Fruit fly (Drosophila melanogaster) whole organism, embryonic: Measurements from ENCODE around the gene Mpcp2.

Experiments used
- Asciz ChIP-seq: fragments of 200-800 bp; sonication (Bioruptor generic); optimal IDR thresholded peaks from 2 replicates; lab custom pipeline; 2017; ENCODE audit warnings: missing biosample characterization, mild to moderate bottlenecking, missing genetic modification characterization, missing genetic modification reagents
- Awh ChIP-seq: fragments of 200-800 bp; sonication (Bioruptor generic); IDR thresholded peaks from 2 replicates; pipeline ENCODE4, ENCODE4 v1.3.6; 2022; ENCODE audit warnings: missing biosample characterization, missing genetic modification characterization
- CG10654 ChIP-seq: fragments of 200-800 bp; sonication (Bioruptor generic); optimal IDR thresholded peaks from 2 replicates; lab custom pipeline; 2016; ENCODE audit warnings: missing biosample characterization, missing genetic modification characterization
- CG4707 ChIP-seq: fragments of 200-800 bp; sonication (Bioruptor generic); optimal IDR thresholded peaks from 2 replicates; lab custom pipeline; 2018; ENCODE audit warnings: missing biosample characterization, mild to moderate bottlenecking, missing genetic modification characterization, moderate library complexity
- CTCF ChIP-seq: fragments of 200-800 bp; sonication (Bioruptor generic); optimal IDR thresholded peaks from 2 replicates; lab custom pipeline; 2017; ENCODE audit warnings: missing biosample characterization, mild to moderate bottlenecking, missing genetic modification characterization, moderate library complexity
- Hr39 ChIP-seq: fragments of >200 bp; optimal IDR thresholded peaks from 2 replicates; lab custom pipeline; 2017
- Hr51 ChIP-seq, 2 experiments: fragments of 200-800 bp; sonication (Bioruptor generic); optimal IDR thresholded peaks; 2 replicates in 1 of 2; 3 replicates in 1 of 2; lab custom pipeline; 2016 to 2018; ENCODE audit warnings: missing biosample characterization in 2 of 2, missing genetic modification characterization in 2 of 2, mild to moderate bottlenecking in 1 of 2, moderate library complexity in 1 of 2
- ci ChIP-seq: fragments of 200-800 bp; sonication (Bioruptor generic); IDR thresholded peaks from 3 replicates; pipeline ENCODE4 v1.3.6; 2022; ENCODE audit warnings: missing biosample characterization, missing genetic modification characterization
- gsb-n ChIP-seq: fragments of 200-800 bp; sonication (Bioruptor generic); optimal IDR thresholded peaks from 3 replicates; lab custom pipeline; 2018; ENCODE audit warnings: missing biosample characterization, mild to moderate bottlenecking, missing genetic modification characterization
- jigr1 ChIP-seq: fragments of 200-800 bp; sonication (Bioruptor generic); IDR thresholded peaks from 3 replicates; pipeline ENCODE4 v1.3.6; 2022; ENCODE audit warnings: missing biosample characterization, missing genetic modification characterization

DNA sequence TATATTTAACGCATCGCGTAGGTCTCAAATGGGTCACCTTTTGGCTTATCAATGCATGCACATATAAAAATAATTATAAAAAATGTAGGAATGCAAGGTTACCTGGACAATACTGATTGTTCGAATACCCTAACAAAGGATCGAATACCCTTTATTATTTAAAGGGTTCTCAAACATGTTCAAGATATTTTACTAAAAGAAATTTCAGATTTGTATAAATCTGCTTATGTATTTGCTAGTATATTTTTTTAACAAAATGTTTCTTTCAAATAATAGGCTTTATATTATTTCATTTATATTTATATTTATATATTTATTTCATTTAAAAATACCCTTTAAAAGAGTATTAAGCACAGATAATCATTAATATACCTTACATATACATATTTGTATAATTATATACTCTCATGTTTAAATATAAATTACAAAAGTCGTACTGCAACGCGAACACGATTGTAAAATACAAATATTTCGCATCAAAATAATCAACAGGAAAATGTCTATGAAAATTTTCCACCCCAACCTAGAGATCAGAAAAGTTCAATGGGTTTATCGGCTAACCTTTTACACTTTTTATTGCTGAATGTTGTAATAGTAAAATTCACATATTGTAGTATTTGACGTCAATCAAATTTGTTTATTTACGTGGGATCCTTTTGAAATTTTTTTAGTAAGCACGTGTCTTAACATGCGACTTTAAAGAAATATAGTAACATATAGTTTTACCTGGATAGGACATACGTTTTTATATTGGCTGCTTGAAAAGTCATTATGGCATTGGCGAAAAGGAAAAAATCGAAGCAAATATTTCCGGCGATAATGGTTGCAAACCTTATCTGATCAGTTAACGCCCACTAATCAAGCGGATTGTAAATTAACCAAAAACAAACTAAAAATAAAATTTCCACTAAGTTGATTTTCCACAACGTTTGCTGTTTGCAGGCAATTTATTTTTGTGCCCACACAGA is 19.6 kb downstream of the Mpcp2 start:
- TF ChIP-seq Awh (GFP tag; lab: Robert Waterston, UW), result no peak
- no peak for TF ChIP-seq gsb-n (tag; lab: Kevin White, UChicago)
- TF ChIP-seq jigr1, result no peak
- no peak for TF ChIP-seq ci (GFP tag; lab: Robert Waterston, UW)
- TF ChIP-seq CG10654 (GFP tag; lab: Kevin White, UChicago), result no peak
- no peak for TF ChIP-seq CTCF (GFP tag; lab: Kevin White, UChicago)
- TF ChIP-seq CG4707 (GFP tag; lab: Kevin White, UChicago), result no peak
- no peak for TF ChIP-seq Hr39 (lab: Kevin White, UChicago)
- TF ChIP-seq Hr51 (GFP tag; optimal IDR thresholded peaks at IDR 0.05; lab: Kevin White, UChicago), result no peak
- no peak for TF ChIP-seq Asciz (GFP tag; lab: Kevin White, UChicago)
